Worm (Caenorhabditis elegans) whole organism, dauer: ENCODE data around the gene epg-7.

Source experiments
- unc-62 ChIP-seq: sonication (generic microtip); optimal IDR thresholded peaks from 2 replicates; lab custom pipeline; 2017; ENCODE audit warnings: missing biosample characterization, missing genetic modification reagents, missing genetic modification characterization

epg-7 gene

ce11 chrX:7371945-7372344, 37.4 kb downstream of the epg-7 start:
- no peak for TF ChIP-seq unc-62

DNA sequence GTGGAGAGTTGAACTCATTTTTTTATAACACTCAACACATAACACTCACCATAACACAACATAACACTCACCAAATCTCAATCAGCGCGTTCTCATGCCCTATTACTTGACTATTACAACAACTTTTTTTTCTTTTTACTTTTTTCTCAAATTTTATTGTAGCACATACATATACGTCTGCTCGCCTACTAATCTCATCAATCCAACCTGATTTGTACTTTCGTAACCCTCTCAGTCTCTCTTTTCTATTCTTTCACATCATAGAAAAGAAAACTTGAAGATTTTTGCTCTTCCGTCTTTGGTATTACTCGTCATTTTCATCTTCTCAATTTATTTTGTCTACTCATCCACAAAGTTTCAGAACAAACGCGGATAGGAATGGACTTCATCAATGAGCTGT, 42.4 kb downstream of the epg-7 start, which contains the start of gene npr-8:
npr-8 (plus strand) TSS at position 362 of the 400 bp plus-strand sequence.
- TF ChIP-seq unc-62, result no peak

- no peak for TF ChIP-seq unc-62
Measured at ce11 chrX:7378608-7379007, 44.1 kb downstream of the epg-7 start.
